Fruit fly (Drosophila melanogaster) whole organism, larva: Measurements from ENCODE around the gene CG14411.

ENCODE experiments used
- noc ChIP-seq: fragments of 200-800 bp; sonication (Bioruptor generic); optimal IDR thresholded peaks from 3 replicates; lab custom pipeline; 2019; ENCODE audit warnings: missing biosample characterization, mild to moderate bottlenecking, missing genetic modification characterization, moderate library complexity

The CG14411 gene

DNA sequence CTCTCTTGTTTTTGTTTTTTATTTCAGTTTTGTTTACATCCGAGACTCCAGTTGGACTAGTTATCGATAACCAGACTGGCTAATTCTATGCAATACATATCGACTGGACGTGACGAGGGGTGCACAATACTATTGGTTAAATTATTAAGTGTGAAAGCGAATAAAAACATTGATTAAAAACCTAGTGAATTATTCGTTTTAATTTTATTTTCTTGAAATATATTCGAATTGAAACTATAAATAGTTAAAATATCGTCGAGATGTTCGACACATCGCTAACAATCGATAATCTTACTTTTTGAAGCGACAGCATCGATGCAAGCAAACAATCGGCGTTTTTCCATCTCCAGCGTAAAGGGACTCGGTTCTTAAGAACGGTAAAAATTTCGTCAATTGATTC, 6.6 kb downstream of the CG14411 start, which contains the start of the genes CG32590 and Flo2:
Gene CG32590 (minus strand): TSS at position 60 of the 400 bp plus-strand sequence.
Gene Flo2 (plus strand): TSS at position 330 of the 400 bp plus-strand sequence.
- TF ChIP-seq noc (tag; lab: Kevin White, UChicago) = peak; percentile 75

dm6 chrX:14839739-14840347, 7.4 kb downstream of the CG14411 start:
- no peak for TF ChIP-seq noc (tag; lab: Kevin White, UChicago)

DNA sequence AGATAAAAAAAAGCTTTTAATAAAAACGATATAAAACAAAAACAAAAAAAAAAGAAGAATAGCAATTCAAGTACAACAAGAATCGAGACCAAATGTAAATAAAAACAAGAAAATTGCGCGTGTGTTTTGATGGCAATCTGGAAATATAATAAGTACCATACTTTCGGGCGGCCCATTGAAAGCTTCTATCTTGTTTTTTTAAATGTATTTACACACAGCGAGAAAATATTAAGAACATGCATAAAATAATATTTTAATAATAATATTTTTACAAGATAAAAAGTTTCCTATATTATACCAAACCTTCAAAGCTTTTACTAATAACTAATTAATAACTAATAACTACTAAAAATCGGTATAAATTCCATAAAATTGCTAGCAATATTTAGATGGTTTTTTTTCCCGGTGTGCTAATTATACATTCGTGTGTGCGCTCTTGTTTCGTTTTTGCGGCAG, 8.0 kb downstream of the CG14411 start:
- TF ChIP-seq noc (tag; lab: Kevin White, UChicago) = no peak

- TF ChIP-seq noc (tag; lab: Kevin White, UChicago) = no peak
Measured at dm6 chrX:14841893-14842505, 9.6 kb downstream of the CG14411 start.

DNA sequence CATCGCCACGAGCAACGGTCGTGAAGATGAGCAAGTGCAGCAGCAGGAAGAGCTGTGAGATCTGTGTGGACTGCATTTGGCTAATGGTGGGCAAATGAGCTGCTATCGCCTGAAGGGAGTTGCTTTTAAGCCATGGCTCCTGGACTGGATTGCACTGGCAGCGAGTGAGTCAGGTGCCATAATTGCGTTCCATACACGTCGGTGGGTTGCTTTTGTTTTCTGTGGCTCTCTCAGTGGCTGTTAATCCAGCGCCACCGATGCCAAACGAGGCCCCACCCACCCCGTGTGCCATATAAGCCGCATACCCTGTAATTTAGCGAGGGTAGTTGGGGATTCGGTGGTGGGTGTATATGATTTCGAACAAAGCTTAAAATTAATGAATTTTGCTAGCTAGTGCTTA, 12.2 kb downstream of the CG14411 start, which contains the start of gene CG12539:
Gene CG12539 (minus strand): TSS at position 101 of the 400 bp plus-strand sequence.
- TF ChIP-seq noc (tag; lab: Kevin White, UChicago) = no peak

dm6 chrX:14846116-14846614, 13.7 kb downstream of the CG14411 start:
- no peak for TF ChIP-seq noc (tag; lab: Kevin White, UChicago)

- peak; percentile 78 for TF ChIP-seq noc (tag; lab: Kevin White, UChicago)
Measured at dm6 chrX:14848755-14849354, 16.4 kb downstream of the CG14411 start, which contains the start of gene CG9522. TSS of gene CG9522 (minus strand) at chrX:14848808.

DNA sequence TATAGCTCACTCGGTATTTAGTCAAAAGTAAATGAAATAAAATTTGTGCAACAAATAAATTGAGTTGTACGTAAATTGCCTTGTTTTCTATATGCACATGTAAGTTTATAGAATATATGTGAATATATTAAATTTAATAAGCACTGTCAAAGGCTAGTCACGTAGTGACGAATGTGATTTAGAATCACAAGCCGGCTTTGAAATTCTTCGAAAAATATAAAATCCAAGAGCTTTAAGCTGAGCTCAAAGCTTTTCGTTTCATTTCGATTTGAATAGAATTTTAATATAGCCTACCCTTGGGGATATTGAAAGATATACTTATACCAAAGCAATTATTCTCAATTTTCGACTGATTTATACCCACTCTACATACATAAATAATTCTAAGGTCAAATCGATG, 17.6 kb downstream of the CG14411 start:
- TF ChIP-seq noc (tag; lab: Kevin White, UChicago) = no peak

DNA sequence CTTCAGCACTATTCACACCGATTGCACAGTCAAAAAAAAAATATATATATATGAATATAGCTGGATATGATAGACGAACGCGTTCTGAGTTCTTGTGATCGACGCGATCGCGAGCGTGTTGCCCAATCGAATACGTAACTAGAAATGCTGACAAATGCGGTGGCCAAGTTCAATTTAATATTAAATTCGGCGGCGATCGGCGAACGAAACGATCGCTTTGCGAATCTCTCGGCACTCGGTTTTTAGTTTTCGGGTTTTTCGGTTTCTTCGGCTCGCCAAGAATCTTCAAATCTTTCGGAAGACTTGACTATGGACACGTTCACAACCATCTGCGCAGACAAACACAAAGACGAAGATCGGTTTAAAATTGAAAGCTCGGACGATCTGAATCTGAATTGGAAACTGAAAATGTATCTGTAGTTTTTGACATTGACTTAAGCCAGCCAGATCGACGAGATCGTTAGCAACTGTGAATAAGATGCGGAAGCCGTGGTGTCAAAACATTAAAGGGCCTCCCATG, 20.8 kb downstream of the CG14411 start, which contains the start of gene CG9521:
Gene CG9521 (minus strand): TSS at position 117 of the 520 bp plus-strand sequence.
- TF ChIP-seq noc (tag; lab: Kevin White, UChicago) = no peak

dm6 chrX:14856261-14856660, 23.8 kb downstream of the CG14411 start, which contains the start of gene CG9519:
TSS of gene CG9519 (minus strand) at chrX:14856361.
- TF ChIP-seq noc (tag; lab: Kevin White, UChicago) = no peak

dm6 chrX:14857883-14858282, 25.4 kb downstream of the CG14411 start:
- no peak for TF ChIP-seq noc (tag; lab: Kevin White, UChicago)

- no peak for TF ChIP-seq noc (tag; lab: Kevin White, UChicago)
Measured at dm6 chrX:14858951-14859350, 26.5 kb downstream of the CG14411 start, which contains the start of gene CG46399. TSS of gene CG46399 (plus strand) at chrX:14859251.

DNA sequence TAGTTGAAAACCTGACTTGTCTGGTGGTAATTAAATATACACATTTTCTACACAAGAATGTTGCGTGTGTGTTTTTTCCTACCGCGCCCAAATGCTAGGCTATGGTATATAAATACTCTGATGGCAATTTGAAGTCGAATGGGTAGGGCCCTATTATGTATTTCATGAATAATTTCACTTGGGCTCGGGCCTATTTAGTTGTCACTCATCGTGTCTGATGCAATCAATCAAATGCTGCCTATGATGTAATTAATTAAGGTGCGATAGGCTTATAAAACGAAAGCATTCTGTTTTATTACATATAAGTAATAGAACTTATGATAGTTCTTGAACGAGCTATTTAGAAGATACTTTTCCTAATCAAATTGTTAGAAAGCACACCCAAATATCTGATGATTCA, 30.0 kb downstream of the CG14411 start:
- no peak for TF ChIP-seq noc (tag; lab: Kevin White, UChicago)

dm6 chrX:14866911-14867310, 34.5 kb downstream of the CG14411 start:
- TF ChIP-seq noc (tag; lab: Kevin White, UChicago) = no peak

dm6 chrX:14868414-14868813, 36.0 kb downstream of the CG14411 start:
- no peak for TF ChIP-seq noc (tag; lab: Kevin White, UChicago)

- no peak for TF ChIP-seq noc (tag; lab: Kevin White, UChicago)
Measured at dm6 chrX:14871028-14871427, 38.6 kb downstream of the CG14411 start, which contains the start of gene CG9518. TSS of gene CG9518 (minus strand) at chrX:14871181.
